Worm (Caenorhabditis elegans) whole organism, L1 larva: Measurements from ENCODE around the gene oig-8.

Source experiments
- C34B4.2 ChIP-seq: sonication (generic microtip); optimal IDR thresholded peaks from 2 replicates; lab custom pipeline; 2017; ENCODE audit warnings: mild to moderate bottlenecking, missing genetic modification characterization, missing compliant biosample characterization
- Y116A8C.19 ChIP-seq: sonication (generic microtip); optimal IDR thresholded peaks from 2 replicates; lab custom pipeline; 2016; ENCODE audit warnings: missing compliant biosample characterization, missing genetic modification characterization, borderline replicate concordance
- aha-1 ChIP-seq: fragments of 150-350 bp; optimal IDR thresholded peaks from 2 replicates; lab custom pipeline; 2014; ENCODE audit warnings: missing biosample characterization, missing genetic modification characterization
- aly-2 ChIP-seq: fragments of 150-350 bp; optimal IDR thresholded peaks from 2 replicates; lab custom pipeline; 2014; ENCODE audit warnings: missing biosample characterization, missing genetic modification characterization
- blmp-1 ChIP-seq: fragments of 150-350 bp; optimal IDR thresholded peaks from 2 replicates; lab custom pipeline; 2014; ENCODE audit warnings: missing biosample characterization, missing genetic modification characterization
- ceh-8 ChIP-seq: fragments of 200-800 bp; sonication (Bioruptor generic); optimal IDR thresholded peaks from 2 replicates; lab custom pipeline; 2018; ENCODE audit warnings: mild to moderate bottlenecking, missing genetic modification characterization, moderate library complexity, missing compliant biosample characterization
- ceh-82 ChIP-seq, 3 experiments: fragments of 150-350 bp in 1 of 3; sonication (generic microtip) in 2 of 3; optimal IDR thresholded peaks; 2 replicates each; lab custom pipeline; 2014 to 2017; ENCODE audit warnings: missing biosample characterization in 3 of 3, missing genetic modification characterization in 3 of 3
- ceh-88 ChIP-seq: fragments of 200-800 bp; sonication (Bioruptor generic); IDR thresholded peaks from 2 replicates; pipeline ENCODE4 v1.3.6; 2022; ENCODE audit warnings: missing genetic modification characterization, missing compliant biosample characterization
- ces-1 ChIP-seq: fragments of 150-350 bp; optimal IDR thresholded peaks from 2 replicates; lab custom pipeline; 2014; ENCODE audit warnings: missing biosample characterization, missing genetic modification reagents, missing genetic modification characterization
- efl-3 ChIP-seq: fragments of 200-800 bp; sonication (Bioruptor generic); optimal IDR thresholded peaks from 2 replicates; lab custom pipeline; 2018; ENCODE audit warnings: mild to moderate bottlenecking, missing genetic modification characterization, missing compliant biosample characterization
- egl-27 ChIP-seq, 2 experiments: fragments of 150-350 bp in 1 of 2; sonication (generic microtip); optimal IDR thresholded peaks; 3 replicates each; lab custom pipeline; 2017 to 2018; ENCODE audit warnings: missing biosample characterization in 2 of 2, missing genetic modification characterization in 2 of 2, missing genetic modification reagents in 2 of 2
- elt-2 ChIP-seq: sonication (generic microtip); optimal IDR thresholded peaks from 2 replicates; lab custom pipeline; 2016; ENCODE audit warnings: missing genetic modification characterization, mild to moderate bottlenecking, inconsistent platforms, missing compliant biosample characterization, missing genetic modification reagents
- elt-3 ChIP-seq, 6 experiments: fragments of 150-350 bp in 1 of 6; sonication (generic microtip); optimal IDR thresholded peaks; 2 replicates each; lab custom pipeline; 2017 to 2018; ENCODE audit warnings: missing biosample characterization in 6 of 6, missing genetic modification characterization in 6 of 6, inconsistent platforms in 1 of 6
- ets-5 ChIP-seq: fragments of 200-800 bp; sonication (Bioruptor generic); IDR thresholded peaks from 2 replicates; pipeline ENCODE4 v1.3.6; 2022; ENCODE audit warnings: missing genetic modification characterization, missing compliant biosample characterization
- fkh-10 ChIP-seq: sonication (generic microtip); optimal IDR thresholded peaks from 2 replicates; lab custom pipeline; 2017; ENCODE audit warnings: missing biosample characterization, missing genetic modification reagents, missing genetic modification characterization
- fkh-8 ChIP-seq: sonication (generic microtip); optimal IDR thresholded peaks from 2 replicates; lab custom pipeline; 2016; ENCODE audit warnings: mild to moderate bottlenecking, missing genetic modification characterization, missing compliant biosample characterization
- fos-1 ChIP-seq: fragments of 150-350 bp; optimal IDR thresholded peaks from 2 replicates; lab custom pipeline; 2014; ENCODE audit warnings: missing biosample characterization, missing genetic modification characterization
- hpl-2 ChIP-seq: fragments of 150-350 bp; optimal IDR thresholded peaks from 2 replicates; lab custom pipeline; 2014; ENCODE audit warnings: missing biosample characterization, missing genetic modification reagents, missing genetic modification characterization
- isw-1 ChIP-seq: fragments of 200-800 bp; sonication (Bioruptor generic); IDR thresholded peaks from 2 replicates; pipeline ENCODE4 v1.3.6; 2022; ENCODE audit warnings: missing genetic modification characterization, missing compliant biosample characterization
- jun-1 ChIP-seq: fragments of 150-350 bp; optimal IDR thresholded peaks from 2 replicates; lab custom pipeline; 2014; ENCODE audit warnings: missing biosample characterization, missing genetic modification reagents, missing genetic modification characterization
- lin-39 ChIP-seq: fragments of 150-350 bp; optimal IDR thresholded peaks from 2 replicates; lab custom pipeline; 2014; ENCODE audit warnings: missing biosample characterization, missing genetic modification reagents, missing genetic modification characterization
- lir-3 ChIP-seq: sonication (generic microtip); optimal IDR thresholded peaks from 2 replicates; lab custom pipeline; 2016; ENCODE audit warnings: mild to moderate bottlenecking, missing genetic modification characterization, moderate library complexity, missing compliant biosample characterization; ENCODE audit not compliant: poor library complexity
- lsy-2 ChIP-seq, 2 experiments: fragments of 150-350 bp; optimal IDR thresholded peaks; 2 replicates each; lab custom pipeline; 2014; ENCODE audit warnings: missing biosample characterization in 2 of 2, missing genetic modification characterization in 2 of 2
- mab-9 ChIP-seq: fragments of 200-800 bp; sonication (Bioruptor generic); IDR thresholded peaks from 2 replicates; pipeline ENCODE4 v1.3.6; 2022; ENCODE audit warnings: missing genetic modification reagents, missing genetic modification characterization, missing compliant biosample characterization
- mef-2 ChIP-seq: fragments of 150-350 bp; optimal IDR thresholded peaks from 2 replicates; lab custom pipeline; 2014; ENCODE audit warnings: missing biosample characterization, missing genetic modification characterization
- nhr-20 ChIP-seq: sonication (generic microtip); optimal IDR thresholded peaks from 2 replicates; lab custom pipeline; 2016; ENCODE audit warnings: mild to moderate bottlenecking, missing genetic modification characterization, missing compliant biosample characterization
- nhr-28 ChIP-seq: fragments of 150-350 bp; optimal IDR thresholded peaks from 2 replicates; lab custom pipeline; 2014; ENCODE audit warnings: missing biosample characterization, missing genetic modification characterization
- nhr-71 ChIP-seq: sonication (generic microtip); optimal IDR thresholded peaks from 2 replicates; lab custom pipeline; 2016; ENCODE audit warnings: mild to moderate bottlenecking, missing genetic modification characterization, moderate library complexity, missing compliant biosample characterization
- nhr-76 ChIP-seq: sonication (generic microtip); optimal IDR thresholded peaks from 2 replicates; lab custom pipeline; 2017; ENCODE audit warnings: missing biosample characterization, missing genetic modification characterization
- nhr-77 ChIP-seq: fragments of 150-350 bp; optimal IDR thresholded peaks from 2 replicates; lab custom pipeline; 2014; ENCODE audit warnings: missing biosample characterization, missing genetic modification characterization
- nhr-85 ChIP-seq: sonication (generic microtip); peaks from one replicate; lab custom pipeline; 2016; ENCODE audit warnings: missing genetic modification characterization, inconsistent platforms, missing compliant biosample characterization
- nhr-90 ChIP-seq: sonication (generic microtip); optimal IDR thresholded peaks from 2 replicates; lab custom pipeline; 2016; ENCODE audit warnings: mild to moderate bottlenecking, missing genetic modification characterization, missing compliant biosample characterization; ENCODE audit not compliant: poor library complexity
- pag-3 ChIP-seq: sonication (generic microtip); optimal IDR thresholded peaks from 2 replicates; lab custom pipeline; 2017; ENCODE audit warnings: missing genetic modification characterization, mild to moderate bottlenecking, missing compliant biosample characterization, antibody characterized with exemption, borderline replicate concordance; ENCODE audit not compliant: insufficient read depth
- pqm-1 ChIP-seq: sonication (generic microtip); optimal IDR thresholded peaks from 3 replicates; lab custom pipeline; 2017; ENCODE audit warnings: missing biosample characterization, missing genetic modification characterization
- rnt-1 ChIP-seq: sonication (generic microtip); optimal IDR thresholded peaks from 2 replicates; lab custom pipeline; 2016; ENCODE audit warnings: mild to moderate bottlenecking, missing genetic modification characterization, moderate library complexity, missing compliant biosample characterization
- snpc-4 ChIP-seq: fragments of 150-350 bp; optimal IDR thresholded peaks from 2 replicates; lab custom pipeline; 2014; ENCODE audit warnings: missing biosample characterization, missing genetic modification characterization
- snu-23 ChIP-seq: sonication (generic microtip); optimal IDR thresholded peaks from 2 replicates; lab custom pipeline; 2016; ENCODE audit warnings: missing genetic modification characterization, missing compliant biosample characterization
- sox-4 ChIP-seq: sonication (generic microtip); optimal IDR thresholded peaks from 2 replicates; lab custom pipeline; 2016; ENCODE audit warnings: missing genetic modification characterization, missing compliant biosample characterization
- sptf-1 ChIP-seq: fragments of 150-350 bp; optimal IDR thresholded peaks from 2 replicates; lab custom pipeline; 2014; ENCODE audit warnings: missing biosample characterization, missing genetic modification characterization
- tbx-2 ChIP-seq: sonication (generic microtip); optimal IDR thresholded peaks from 2 replicates; lab custom pipeline; 2016; ENCODE audit warnings: missing genetic modification characterization, missing compliant biosample characterization
- tlp-1 ChIP-seq: fragments of 150-350 bp; optimal IDR thresholded peaks from 2 replicates; lab custom pipeline; 2014; ENCODE audit warnings: missing biosample characterization, missing genetic modification characterization
- unc-130 ChIP-seq: fragments of 150-350 bp; optimal IDR thresholded peaks from 2 replicates; lab custom pipeline; 2017; ENCODE audit warnings: missing biosample characterization, missing genetic modification characterization, inconsistent platforms
- unc-30 ChIP-seq: sonication (generic microtip); optimal IDR thresholded peaks from 2 replicates; lab custom pipeline; 2017; ENCODE audit warnings: missing biosample characterization, missing genetic modification characterization
- unc-62 ChIP-seq: fragments of 150-350 bp; optimal IDR thresholded peaks from 2 replicates; lab custom pipeline; 2014; ENCODE audit warnings: missing biosample characterization, missing genetic modification reagents, missing genetic modification characterization
- unc-86 ChIP-seq: sonication (generic microtip); optimal IDR thresholded peaks from 2 replicates; lab custom pipeline; 2016; ENCODE audit warnings: missing genetic modification characterization, missing compliant biosample characterization
- unc-98 ChIP-seq: fragments of 200-800 bp; sonication (Bioruptor generic); IDR thresholded peaks from 2 replicates; pipeline ENCODE4 v1.3.6; 2022; ENCODE audit warnings: missing genetic modification characterization, missing compliant biosample characterization
- xbp-1 ChIP-seq: sonication (generic microtip); optimal IDR thresholded peaks from 2 replicates; lab custom pipeline; 2016; ENCODE audit warnings: missing genetic modification characterization, missing compliant biosample characterization
- zag-1 ChIP-seq: fragments of 150-350 bp; optimal IDR thresholded peaks from 2 replicates; lab custom pipeline; 2014; ENCODE audit warnings: missing biosample characterization, missing genetic modification characterization
- zip-4 ChIP-seq: fragments of 200-800 bp; sonication (Bioruptor generic); optimal IDR thresholded peaks from 2 replicates; lab custom pipeline; 2018; ENCODE audit warnings: mild to moderate bottlenecking, missing genetic modification characterization, moderate library complexity, missing compliant biosample characterization
- ztf-11 ChIP-seq, 2 experiments: sonication (generic microtip); optimal IDR thresholded peaks; 2 replicates each; lab custom pipeline; 2016 to 2017; ENCODE audit warnings: missing genetic modification characterization in 2 of 2, missing biosample characterization in 1 of 2, missing compliant biosample characterization in 1 of 2

oig-8 gene

ce11 chrII:6600973-6601372 is 48.0 kb downstream of the oig-8 start, which contains the start of gene vps-33.2 (continued):
- TF ChIP-seq nhr-71 (tag; lab: Kevin White, UChicago) (peak; percentile 68), jun-1 (no peak), fkh-8 (no peak), fos-1 (peak; percentile 42), unc-30 (no peak), mef-2 (tag; lab: Kevin White, UChicago) (no peak), aha-1 (tag; lab: Kevin White, UChicago) (no peak), tbx-2 (tag; lab: Kevin White, UChicago) (peak; percentile 63), pqm-1 (tag; lab: Kevin White, UChicago) (no peak), tlp-1 (tag; lab: Kevin White, UChicago) (no peak), efl-3 (no peak), nhr-85 (tag; lab: Kevin White, UChicago) (peak; percentile 57), elt-2 (tag; lab: Kevin White, UChicago) (no peak), lsy-2 (tag; optimal IDR thresholded peaks at IDR 0.05; lab: Kevin White, UChicago) (peak; percentile 55 to 61), ceh-88 (no peak), ceh-8 (GFP tag; lab: Kevin White, UChicago) (no peak), unc-86 (tag; lab: Kevin White, UChicago) (peak; percentile 40), elt-3 (tag; optimal IDR thresholded peaks at IDR 0.05; lab: Kevin White, UChicago) (peak in 1 of 6 experiments; percentile 6), zag-1 (tag; lab: Kevin White, UChicago) (no peak), mab-9 (GFP tag; lab: Robert Waterston, UW) (no peak), nhr-90 (tag; lab: Kevin White, UChicago) (peak; percentile 0), xbp-1 (tag; lab: Kevin White, UChicago) (peak; percentile 33), ces-1 (GFP tag; lab: Kevin White, UChicago) (no peak), sptf-1 (tag; lab: Kevin White, UChicago) (no peak), lir-3 (tag; lab: Kevin White, UChicago) (no peak), snu-23 (GFP tag; lab: Kevin White, UChicago) (peak; percentile 60), nhr-76 (tag; lab: Kevin White, UChicago) (no peak), nhr-28 (tag; lab: Kevin White, UChicago) (no peak), snpc-4 (tag; lab: Kevin White, UChicago) (no peak), ztf-11 (tag; optimal IDR thresholded peaks at IDR 0.05; lab: Kevin White, UChicago) (no peak), rnt-1 (tag; lab: Kevin White, UChicago) (peak; percentile 68), unc-130 (peak; percentile 27), egl-27 (tag; optimal IDR thresholded peaks at IDR 0.05; lab: Kevin White, UChicago) (no peak), zip-4 (GFP tag; lab: Kevin White, UChicago) (no peak), ets-5 (GFP tag; lab: Robert Waterston, UW) (no peak), nhr-20 (tag; lab: Kevin White, UChicago) (peak; percentile 57), Y116A8C.19 (tag; lab: Kevin White, UChicago) (no peak), blmp-1 (tag; lab: Kevin White, UChicago) (peak; percentile 4), pag-3 (tag; lab: Kevin White, UChicago) (peak; percentile 25), C34B4.2 (no peak), lin-39 (tag; lab: Kevin White, UChicago) (no peak), fkh-10 (GFP tag; lab: Kevin White, UChicago) (no peak), unc-62 (GFP tag; lab: Kevin White, UChicago) (no peak), hpl-2 (GFP tag; lab: Kevin White, UChicago) (no peak), aly-2 (tag; lab: Kevin White, UChicago) (no peak), isw-1 (GFP tag; lab: Robert Waterston, UW) (no peak), sox-4 (no peak), nhr-77 (tag; lab: Kevin White, UChicago) (no peak), unc-98 (GFP tag; lab: Robert Waterston, UW) (no peak), ceh-82 (tag; optimal IDR thresholded peaks at IDR 0.05; lab: Kevin White, UChicago) (peak in 2 of 3 experiments; percentile 6 to 32)
- TF ChIP-seq, all 84 proteins: peak for 28
